Worm (Caenorhabditis elegans) whole organism, late embryonic: ENCODE data around the gene srx-20.
A peak's percentile ranks its signal among the peaks of the same experiment; 100 is the strongest.

Source experiments
- C08G9.2 ChIP-seq: sonication (generic microtip); optimal IDR thresholded peaks from 2 replicates; lab custom pipeline; 2016; ENCODE audit warnings: mild to moderate bottlenecking, missing genetic modification characterization, moderate library complexity, missing compliant biosample characterization
- C38D4.7 ChIP-seq: fragments of 200-800 bp; sonication (Bioruptor generic); optimal IDR thresholded peaks from 2 replicates; lab custom pipeline; 2018; ENCODE audit warnings: mild to moderate bottlenecking, missing genetic modification characterization, moderate library complexity, missing compliant biosample characterization
- F13H6.1 ChIP-seq: sonication (generic microtip); optimal IDR thresholded peaks from 2 replicates; lab custom pipeline; 2016; ENCODE audit warnings: missing genetic modification characterization, missing compliant biosample characterization
- K02D7.2 ChIP-seq: sonication (generic microtip); optimal IDR thresholded peaks from 2 replicates; lab custom pipeline; 2017; ENCODE audit warnings: mild to moderate bottlenecking, missing genetic modification characterization, missing compliant biosample characterization
- ahr-1 ChIP-seq: sonication (generic microtip); optimal IDR thresholded peaks from 2 replicates; lab custom pipeline; 2016; ENCODE audit warnings: missing genetic modification characterization, missing compliant biosample characterization
- ceh-14 ChIP-seq: sonication (generic microtip); optimal IDR thresholded peaks from 2 replicates; lab custom pipeline; 2016; ENCODE audit warnings: missing genotype, missing genetic modification characterization, missing compliant biosample characterization
- ceh-18 ChIP-seq: sonication (generic microtip); optimal IDR thresholded peaks from 2 replicates; lab custom pipeline; 2016; ENCODE audit warnings: missing genetic modification characterization, missing compliant biosample characterization
- ceh-19 ChIP-seq: fragments of 200-800 bp; sonication (Bioruptor generic); optimal IDR thresholded peaks from 2 replicates; lab custom pipeline; 2018; ENCODE audit warnings: mild to moderate bottlenecking, missing genetic modification characterization, missing compliant biosample characterization
- ceh-24 ChIP-seq: sonication (generic microtip); optimal IDR thresholded peaks from 2 replicates; lab custom pipeline; 2016; ENCODE audit warnings: mild to moderate bottlenecking, missing genetic modification characterization, missing compliant biosample characterization
- ceh-30 ChIP-seq: fragments of 150-350 bp; optimal IDR thresholded peaks from 2 replicates; lab custom pipeline; 2014; ENCODE audit warnings: missing biosample characterization, missing genetic modification characterization
- ceh-6 ChIP-seq: fragments of 200-800 bp; sonication (Bioruptor generic); optimal IDR thresholded peaks from 2 replicates; lab custom pipeline; 2018; ENCODE audit warnings: mild to moderate bottlenecking, missing genetic modification characterization, missing compliant biosample characterization
- ceh-9 ChIP-seq: sonication (generic microtip); optimal IDR thresholded peaks from 2 replicates; lab custom pipeline; 2016; ENCODE audit warnings: mild to moderate bottlenecking, missing genetic modification characterization, inconsistent platforms, missing compliant biosample characterization
- dmd-4 ChIP-seq: sonication (generic microtip); optimal IDR thresholded peaks from 2 replicates; lab custom pipeline; 2016; ENCODE audit warnings: borderline replicate concordance, missing genetic modification characterization, missing compliant biosample characterization
- elt-2 ChIP-seq: sonication (generic microtip); optimal IDR thresholded peaks from 2 replicates; lab custom pipeline; 2016; ENCODE audit warnings: missing genetic modification reagents, missing genetic modification characterization, missing compliant biosample characterization
- eyg-1 ChIP-seq: sonication (generic microtip); optimal IDR thresholded peaks from 2 replicates; lab custom pipeline; 2016; ENCODE audit warnings: missing genotype, missing genetic modification characterization, missing compliant biosample characterization
- fkh-10 ChIP-seq: fragments of 150-350 bp; optimal IDR thresholded peaks from 2 replicates; lab custom pipeline; 2014; ENCODE audit warnings: missing biosample characterization, missing genetic modification reagents, missing genetic modification characterization
- fkh-6 ChIP-seq: sonication (generic microtip); optimal IDR thresholded peaks from 2 replicates; lab custom pipeline; 2016; ENCODE audit warnings: missing genetic modification characterization, missing compliant biosample characterization
- gmeb-2 ChIP-seq: sonication (generic microtip); optimal IDR thresholded peaks from 2 replicates; lab custom pipeline; 2016; ENCODE audit warnings: missing genetic modification characterization, inconsistent platforms, missing compliant biosample characterization
- hlh-13 ChIP-seq: fragments of 200-800 bp; sonication (Bioruptor generic); optimal IDR thresholded peaks from 2 replicates; lab custom pipeline; 2018; ENCODE audit warnings: mild to moderate bottlenecking, missing genetic modification characterization, missing compliant biosample characterization
- hlh-30 ChIP-seq: sonication (generic microtip); optimal IDR thresholded peaks from 2 replicates; lab custom pipeline; 2017; ENCODE audit warnings: antibody characterized with exemption, missing genetic modification characterization, missing compliant biosample characterization; ENCODE audit not compliant: insufficient read depth
- lin-11 ChIP-seq: fragments of 200-800 bp; sonication (Bioruptor generic); optimal IDR thresholded peaks from 2 replicates; lab custom pipeline; 2018; ENCODE audit warnings: mild to moderate bottlenecking, missing genetic modification characterization, missing compliant biosample characterization
- mec-3 ChIP-seq: sonication (generic microtip); optimal IDR thresholded peaks from 2 replicates; lab custom pipeline; 2016; ENCODE audit warnings: borderline replicate concordance, missing genetic modification characterization, missing compliant biosample characterization
- nhr-232 ChIP-seq: sonication (generic microtip); optimal IDR thresholded peaks from 2 replicates; lab custom pipeline; 2016; ENCODE audit warnings: missing genetic modification characterization, missing compliant biosample characterization
- pag-3 ChIP-seq: sonication (generic microtip); optimal IDR thresholded peaks from 2 replicates; lab custom pipeline; 2016; ENCODE audit warnings: missing compliant biosample characterization, missing genetic modification characterization, borderline replicate concordance
- pat-9 ChIP-seq: fragments of 200-800 bp; sonication (Bioruptor generic); optimal IDR thresholded peaks from 2 replicates; lab custom pipeline; 2018; ENCODE audit warnings: mild to moderate bottlenecking, missing genetic modification characterization, moderate library complexity, missing compliant biosample characterization
- pha-4 ChIP-seq: fragments of 150-350 bp; optimal IDR thresholded peaks from 2 replicates; lab custom pipeline; 2018; ENCODE audit warnings: missing biosample characterization, missing genetic modification reagents, missing genetic modification characterization
- ref-2 ChIP-seq: sonication (generic microtip); optimal IDR thresholded peaks from 2 replicates; lab custom pipeline; 2016; ENCODE audit warnings: missing genetic modification characterization, missing compliant biosample characterization
- sdc-2 ChIP-seq: sonication (generic microtip); optimal IDR thresholded peaks from 2 replicates; lab custom pipeline; 2016; ENCODE audit warnings: missing genotype, missing genetic modification characterization, missing compliant biosample characterization
- tbx-2 ChIP-seq: sonication (generic microtip); optimal IDR thresholded peaks from 2 replicates; lab custom pipeline; 2016; ENCODE audit warnings: missing genetic modification characterization, missing compliant biosample characterization
- unc-3 ChIP-seq, 2 experiments: fragments of 200-800 bp in 1 of 2; sonication (Bioruptor generic) in 1 of 2; sonication (generic microtip) in 1 of 2; conservative IDR thresholded peaks in 1 of 2; optimal IDR thresholded peaks in 1 of 2; 2 replicates each; pipeline versions ENCODE4 v1.3.6 to Lab custom; 2016 to 2022; ENCODE audit warnings: missing compliant biosample characterization in 2 of 2, missing genetic modification characterization in 2 of 2, missing genetic modification reagents in 1 of 2
- unc-42 ChIP-seq: sonication (generic microtip); optimal IDR thresholded peaks from 2 replicates; lab custom pipeline; 2016; ENCODE audit warnings: missing genotype, missing genetic modification characterization, missing compliant biosample characterization
- unc-86 ChIP-seq: sonication (generic microtip); optimal IDR thresholded peaks from 2 replicates; lab custom pipeline; 2016; ENCODE audit warnings: missing genetic modification characterization, missing compliant biosample characterization
- ztf-16 ChIP-seq: sonication (generic microtip); optimal IDR thresholded peaks from 2 replicates; lab custom pipeline; 2017; ENCODE audit warnings: missing genetic modification characterization, missing compliant biosample characterization

srx-20 gene

ce11 chrIV:6859270-6859669, 8.6 kb upstream of the srx-20 start, which contains the start of gene R13H7.2:
TSS of gene R13H7.2 (minus strand) at chrIV:6859370.
- TF ChIP-seq pag-3 (no peak), ahr-1 (tag; lab: Kevin White, UChicago) (no peak), ceh-9 (tag; lab: Kevin White, UChicago) (no peak), ref-2 (tag; lab: Kevin White, UChicago) (no peak), ceh-6 (GFP tag; lab: Kevin White, UChicago) (no peak), tbx-2 (tag; lab: Kevin White, UChicago) (no peak), hlh-13 (GFP tag; lab: Kevin White, UChicago) (no peak), ceh-24 (no peak), ztf-16 (tag; lab: Kevin White, UChicago) (no peak), unc-42 (tag; lab: Kevin White, UChicago) (no peak), nhr-232 (no peak)

- TF ChIP-seq fkh-6 (no peak), mec-3 (tag; lab: Kevin White, UChicago) (no peak), unc-86 (tag; lab: Kevin White, UChicago) (no peak), ceh-14 (no peak), pha-4 (tag; lab: Kevin White, UChicago) (no peak), eyg-1 (tag; lab: Kevin White, UChicago) (no peak), hlh-30 (no peak), hlh-13 (GFP tag; lab: Kevin White, UChicago) (no peak), gmeb-2 (tag; lab: Kevin White, UChicago) (no peak), ceh-30 (no peak)
Observed at ce11 chrIV:6872958-6873357, 5.1 kb downstream of the srx-20 start, which contains the start of gene srx-19. TSS of gene srx-19 (plus strand) at chrIV:6873258.

- no peak for TF ChIP-seq ceh-30
- TF ChIP-seq ceh-18, result peak; percentile 64
- TF ChIP-seq, all 69 proteins: peak for 1
Observed at ce11 chrIV:6878912-6879554, 11.1 kb downstream of the srx-20 start.

ce11 chrIV:6879666-6880210, 11.8 kb downstream of the srx-20 start:
- TF ChIP-seq gmeb-2 (tag; lab: Kevin White, UChicago) (no peak), pat-9 (no peak), unc-3 (GFP tag; conservative IDR thresholded peaks at IDR 0.05; lab: Robert Waterston, UW) (no peak), unc-3 (tag; optimal IDR thresholded peaks at IDR 0.05; lab: Kevin White, UChicago) (no peak), lin-11 (tag; lab: Kevin White, UChicago) (no peak), K02D7.2 (tag; lab: Kevin White, UChicago) (no peak), C08G9.2 (tag; lab: Kevin White, UChicago) (no peak), fkh-10 (GFP tag; lab: Kevin White, UChicago) (no peak), F13H6.1 (tag; lab: Kevin White, UChicago) (no peak), ceh-19 (no peak), C38D4.7 (GFP tag; lab: Kevin White, UChicago) (no peak), sdc-2 (tag; lab: Kevin White, UChicago) (no peak), dmd-4 (tag; lab: Kevin White, UChicago) (no peak), ceh-9 (tag; lab: Kevin White, UChicago) (no peak), eyg-1 (tag; lab: Kevin White, UChicago) (no peak), ahr-1 (tag; lab: Kevin White, UChicago) (no peak)

- TF ChIP-seq ceh-19 (no peak), elt-2 (tag; lab: Kevin White, UChicago) (peak; percentile 13)
Observed at ce11 chrIV:6880415-6880814, 12.5 kb downstream of the srx-20 start.
